Worm (Caenorhabditis elegans) whole organism, early embryonic: ENCODE results near the gene F59A6.2.

ENCODE experiments used
- B0310.2 ChIP-seq: sonication (generic microtip); optimal IDR thresholded peaks from 2 replicates; lab custom pipeline; 2016; ENCODE audit warnings: mild to moderate bottlenecking, missing genetic modification characterization, missing compliant biosample characterization
- F13C5.2 ChIP-seq: sonication (generic microtip); optimal IDR thresholded peaks from 2 replicates; lab custom pipeline; 2017; ENCODE audit warnings: mild to moderate bottlenecking, missing genetic modification characterization, inconsistent platforms, missing compliant biosample characterization
- aly-1 ChIP-seq: sonication (generic microtip); optimal IDR thresholded peaks from 2 replicates; lab custom pipeline; 2016; ENCODE audit warnings: missing genetic modification characterization, missing compliant biosample characterization
- ama-1 ChIP-seq: fragments of 150-350 bp; optimal IDR thresholded peaks from 2 replicates; lab custom pipeline; 2014
- ceh-13 ChIP-seq: fragments of 200-800 bp; sonication (Bioruptor generic); optimal IDR thresholded peaks from 2 replicates; lab custom pipeline; 2018; ENCODE audit warnings: mild to moderate bottlenecking, missing genetic modification characterization, missing compliant biosample characterization
- ceh-36 ChIP-seq: sonication (generic microtip); optimal IDR thresholded peaks from 2 replicates; lab custom pipeline; 2016; ENCODE audit warnings: missing genetic modification characterization, inconsistent platforms, missing compliant biosample characterization
- ets-7 ChIP-seq: sonication (generic microtip); optimal IDR thresholded peaks from 2 replicates; lab custom pipeline; 2016; ENCODE audit warnings: missing genotype, missing genetic modification characterization, missing compliant biosample characterization
- flt-1 ChIP-seq: fragments of 200-800 bp; sonication (Bioruptor generic); IDR thresholded peaks from 2 replicates; pipeline ENCODE4 v1.3.6; 2022; ENCODE audit warnings: missing genetic modification characterization, missing compliant biosample characterization
- hmbx-1 ChIP-seq: sonication (generic microtip); optimal IDR thresholded peaks from 2 replicates; lab custom pipeline; 2016; ENCODE audit warnings: mild to moderate bottlenecking, missing genetic modification characterization, missing compliant biosample characterization
- hmg-4 ChIP-seq: fragments of 200-800 bp; sonication (Bioruptor generic); optimal IDR thresholded peaks from 2 replicates; lab custom pipeline; 2018; ENCODE audit warnings: mild to moderate bottlenecking, missing genetic modification characterization, missing compliant biosample characterization
- hnd-1 ChIP-seq: sonication (generic microtip); optimal IDR thresholded peaks from 2 replicates; lab custom pipeline; 2016; ENCODE audit warnings: missing genetic modification characterization, missing compliant biosample characterization
- pes-1 ChIP-seq: fragments of 200-800 bp; sonication (Bioruptor generic); IDR thresholded peaks from 2 replicates; pipeline ENCODE4 v1.3.6; 2022; ENCODE audit warnings: missing genetic modification reagents, missing genetic modification characterization, missing compliant biosample characterization
- scrt-1 ChIP-seq: fragments of 200-800 bp; sonication (Bioruptor generic); IDR thresholded peaks from 2 replicates; pipeline ENCODE4 v1.3.6; 2022; ENCODE audit warnings: missing genetic modification characterization, missing compliant biosample characterization
- sea-1 ChIP-seq: fragments of 200-800 bp; sonication (Bioruptor generic); conservative IDR thresholded peaks from 2 replicates; pipeline ENCODE4 v1.3.6; 2022; ENCODE audit warnings: missing genetic modification characterization, missing compliant biosample characterization
- tbx-11 ChIP-seq: fragments of 200-800 bp; sonication (Bioruptor generic); IDR thresholded peaks from 2 replicates; pipeline ENCODE4 v1.3.6; 2022; ENCODE audit warnings: missing genetic modification characterization, missing compliant biosample characterization
- tbx-37 ChIP-seq: fragments of 200-800 bp; sonication (Bioruptor generic); conservative IDR thresholded peaks from 2 replicates; pipeline ENCODE4 v1.3.6; 2022; ENCODE audit warnings: missing genetic modification reagents, missing genetic modification characterization, missing compliant biosample characterization
- tra-4 ChIP-seq: sonication (generic microtip); optimal IDR thresholded peaks from 2 replicates; lab custom pipeline; 2017; ENCODE audit warnings: missing genetic modification characterization, missing compliant biosample characterization

Gene F59A6.2

ce11 chrII:4985961-4986503 is 28.5 kb upstream of the F59A6.2 start:
- TF ChIP-seq ceh-13: no peak
- no peak for TF ChIP-seq ets-7
- no peak for TF ChIP-seq ceh-36 (tag; lab: Kevin White, UChicago)
- TF ChIP-seq tra-4 (tag; lab: Kevin White, UChicago): no peak
- TF ChIP-seq ama-1 (lab: Kevin White, UChicago): no peak
- TF ChIP-seq pes-1 (GFP tag; lab: Robert Waterston, UW): no peak
- TF ChIP-seq B0310.2: no peak
- TF ChIP-seq tbx-11 (GFP tag; lab: Robert Waterston, UW): no peak
- no peak for TF ChIP-seq aly-1
- TF ChIP-seq hnd-1: no peak
- TF ChIP-seq sea-1 (GFP tag; lab: Robert Waterston, UW): no peak

- TF ChIP-seq tbx-37 (no peak), ceh-36 (tag; lab: Kevin White, UChicago) (peak; percentile 30), B0310.2 (no peak), pes-1 (GFP tag; lab: Robert Waterston, UW) (no peak), hmg-4 (GFP tag; lab: Kevin White, UChicago) (no peak)
Measured at ce11 chrII:4986664-4987063, 27.8 kb upstream of the F59A6.2 start.

- no peak for TF ChIP-seq aly-1
- no peak for TF ChIP-seq ceh-13
- TF ChIP-seq B0310.2: no peak
- no peak for TF ChIP-seq hmbx-1 (tag; lab: Kevin White, UChicago)
- no peak for TF ChIP-seq tbx-37
- TF ChIP-seq scrt-1 (GFP tag; lab: Robert Waterston, UW): no peak
- TF ChIP-seq hnd-1: no peak
- no peak for TF ChIP-seq sea-1 (GFP tag; lab: Robert Waterston, UW)
Measured at ce11 chrII:4987257-4987656, 27.2 kb upstream of the F59A6.2 start.

- TF ChIP-seq hmbx-1 (tag; lab: Kevin White, UChicago) (no peak), ama-1 (lab: Kevin White, UChicago) (no peak), tbx-11 (GFP tag; lab: Robert Waterston, UW) (no peak)
Measured at ce11 chrII:4989802-4990201, 24.7 kb upstream of the F59A6.2 start, which contains the start of gene T27F7.12. T27F7.12 (plus strand) TSS chrII:4990102.

ce11 chrII:4992977-4993376 is 21.5 kb upstream of the F59A6.2 start, which contains the start of gene pigb-1:
pigb-1 (minus strand) TSS chrII:4993077.
- TF ChIP-seq pes-1 (GFP tag; lab: Robert Waterston, UW) (no peak), sea-1 (GFP tag; lab: Robert Waterston, UW) (no peak), ets-7 (no peak), ceh-36 (tag; lab: Kevin White, UChicago) (no peak), tbx-11 (GFP tag; lab: Robert Waterston, UW) (no peak), hmg-4 (GFP tag; lab: Kevin White, UChicago) (no peak), F13C5.2 (tag; lab: Kevin White, UChicago) (no peak)

ce11 chrII:4993530-4994192 is 20.8 kb upstream of the F59A6.2 start, which contains the start of the genes eif-1 and vps-24:
eif-1 (minus strand) TSS chrII:4993580.
vps-24 (plus strand) TSS chrII:4993998.
- TF ChIP-seq ama-1 (lab: Kevin White, UChicago): no peak
- TF ChIP-seq pes-1 (GFP tag; lab: Robert Waterston, UW): 0 out of 2 replicates have a peak, but pooled peaks have one; percentile 37

- no peak for TF ChIP-seq F13C5.2 (tag; lab: Kevin White, UChicago)
- no peak for TF ChIP-seq tbx-37
- no peak for TF ChIP-seq ceh-13
- TF ChIP-seq aly-1: no peak
- TF ChIP-seq tra-4 (tag; lab: Kevin White, UChicago): no peak
- no peak for TF ChIP-seq flt-1 (GFP tag; lab: Robert Waterston, UW)
- TF ChIP-seq tbx-11 (GFP tag; lab: Robert Waterston, UW): no peak
Measured at ce11 chrII:4994939-4995338, 19.6 kb upstream of the F59A6.2 start, which contains the start of gene rnh-1.0. rnh-1.0 (plus strand) TSS chrII:4995327.

ce11 chrII:4998657-4999056 is 15.8 kb upstream of the F59A6.2 start, which contains the start of gene F59A6.11:
F59A6.11 (minus strand) TSS chrII:4998757.
- TF ChIP-seq scrt-1 (GFP tag; lab: Robert Waterston, UW) (no peak), flt-1 (GFP tag; lab: Robert Waterston, UW) (no peak), tbx-37 (no peak), hnd-1 (no peak), ama-1 (lab: Kevin White, UChicago) (no peak), B0310.2 (no peak), F13C5.2 (tag; lab: Kevin White, UChicago) (no peak), aly-1 (no peak), tra-4 (tag; lab: Kevin White, UChicago) (no peak), ceh-36 (tag; lab: Kevin White, UChicago) (no peak), tbx-11 (GFP tag; lab: Robert Waterston, UW) (no peak), ets-7 (no peak), ceh-13 (no peak)

- TF ChIP-seq F13C5.2 (tag; lab: Kevin White, UChicago): peak; percentile 70
- TF ChIP-seq ama-1 (lab: Kevin White, UChicago): no peak
Measured at ce11 chrII:4999122-4999521, 15.4 kb upstream of the F59A6.2 start, which contains the start of gene citk-2. citk-2 (plus strand) TSS chrII:4999520.
